Worm (Caenorhabditis elegans) whole organism, L2 larva: ENCODE results near the gene glb-34.
A peak's percentile ranks its signal among the peaks of the same experiment; 100 is the strongest.

Source experiments
- C34F6.9 ChIP-seq: fragments of 150-350 bp; optimal IDR thresholded peaks from 2 replicates; lab custom pipeline; 2014; ENCODE audit warnings: missing biosample characterization, missing genetic modification characterization
- F13H6.1 ChIP-seq: sonication (generic microtip); optimal IDR thresholded peaks from 2 replicates; lab custom pipeline; 2016; ENCODE audit warnings: missing genetic modification characterization, missing compliant biosample characterization
- R02D3.7 ChIP-seq: fragments of 150-350 bp; optimal IDR thresholded peaks from 2 replicates; lab custom pipeline; 2014; ENCODE audit warnings: missing biosample characterization, missing genetic modification characterization
- Y55F3AM.14 ChIP-seq: fragments of 200-800 bp; sonication (Bioruptor generic); optimal IDR thresholded peaks from 2 replicates; lab custom pipeline; 2018; ENCODE audit warnings: mild to moderate bottlenecking, missing genetic modification characterization, missing compliant biosample characterization
- ZK546.5 ChIP-seq: sonication (generic microtip); optimal IDR thresholded peaks from 2 replicates; lab custom pipeline; 2017; ENCODE audit warnings: missing biosample characterization, missing genetic modification characterization
- alr-1 ChIP-seq: fragments of 150-350 bp; optimal IDR thresholded peaks from 2 replicates; lab custom pipeline; 2014; ENCODE audit warnings: missing biosample characterization, missing genetic modification characterization
- blmp-1 ChIP-seq: sonication (generic microtip); optimal IDR thresholded peaks from 2 replicates; lab custom pipeline; 2017; ENCODE audit warnings: missing genetic modification characterization, mild to moderate bottlenecking, missing compliant biosample characterization, antibody characterized with exemption, moderate library complexity; ENCODE audit not compliant: insufficient read depth
- ceh-16 ChIP-seq: fragments of 150-350 bp; optimal IDR thresholded peaks from 2 replicates; lab custom pipeline; 2014; ENCODE audit warnings: missing biosample characterization, missing genetic modification characterization
- crh-2 ChIP-seq: sonication (generic microtip); optimal IDR thresholded peaks from 2 replicates; lab custom pipeline; 2017; ENCODE audit warnings: missing biosample characterization, missing genetic modification characterization
- dmd-4 ChIP-seq: sonication (generic microtip); optimal IDR thresholded peaks from 2 replicates; lab custom pipeline; 2017; ENCODE audit warnings: missing biosample characterization, missing genetic modification characterization
- egl-27 ChIP-seq: sonication (generic microtip); optimal IDR thresholded peaks from 3 replicates; lab custom pipeline; 2017; ENCODE audit warnings: missing biosample characterization, missing genetic modification reagents, missing genetic modification characterization
- fos-1 ChIP-seq: fragments of 150-350 bp; optimal IDR thresholded peaks from 2 replicates; lab custom pipeline; 2014; ENCODE audit warnings: missing biosample characterization, missing genetic modification characterization
- gmeb-1 ChIP-seq: fragments of 150-350 bp; optimal IDR thresholded peaks from 2 replicates; lab custom pipeline; 2014; ENCODE audit warnings: missing biosample characterization, missing genetic modification characterization
- lin-11 ChIP-seq: fragments of 150-350 bp; sonication (generic microtip); optimal IDR thresholded peaks from 2 replicates; lab custom pipeline; 2014; ENCODE audit warnings: missing biosample characterization, missing genetic modification characterization, inconsistent platforms, mixed read lengths
- lin-13 ChIP-seq: fragments of 150-350 bp; optimal IDR thresholded peaks from 2 replicates; lab custom pipeline; 2014; ENCODE audit warnings: missing biosample characterization, missing genetic modification reagents, missing genetic modification characterization
- lin-39 ChIP-seq: fragments of 150-350 bp; optimal IDR thresholded peaks from 2 replicates; lab custom pipeline; 2014; ENCODE audit warnings: missing biosample characterization, missing genetic modification reagents, missing genetic modification characterization
- lsy-2 ChIP-seq, 2 experiments: fragments of 150-350 bp in 1 of 2; sonication (generic microtip) in 1 of 2; optimal IDR thresholded peaks; 2 replicates each; lab custom pipeline; 2014 to 2017; ENCODE audit warnings: missing biosample characterization in 2 of 2, missing genetic modification characterization in 2 of 2
- mbf-1 ChIP-seq: sonication (generic microtip); optimal IDR thresholded peaks from 2 replicates; lab custom pipeline; 2017; ENCODE audit warnings: missing biosample characterization, missing genetic modification characterization
- mdl-1 ChIP-seq, 2 experiments: fragments of 150-350 bp in 1 of 2; sonication (generic microtip) in 1 of 2; optimal IDR thresholded peaks; 2 replicates each; lab custom pipeline; 2017; ENCODE audit warnings: missing biosample characterization in 2 of 2, missing genetic modification characterization in 2 of 2
- nhr-10 ChIP-seq: sonication (generic microtip); optimal IDR thresholded peaks from 2 replicates; lab custom pipeline; 2017; ENCODE audit warnings: missing biosample characterization, missing genetic modification characterization
- nhr-11 ChIP-seq: fragments of 150-350 bp; optimal IDR thresholded peaks from 2 replicates; lab custom pipeline; 2014; ENCODE audit warnings: missing biosample characterization, missing genetic modification characterization
- nhr-12 ChIP-seq: fragments of 150-350 bp; optimal IDR thresholded peaks from 2 replicates; lab custom pipeline; 2014; ENCODE audit warnings: missing biosample characterization, missing genetic modification characterization
- nhr-129 ChIP-seq: fragments of 150-350 bp; optimal IDR thresholded peaks from 2 replicates; lab custom pipeline; 2014; ENCODE audit warnings: missing biosample characterization, missing genetic modification characterization
- nhr-21 ChIP-seq: fragments of 150-350 bp; optimal IDR thresholded peaks from 2 replicates; lab custom pipeline; 2014; ENCODE audit warnings: missing biosample characterization, missing genetic modification characterization
- nhr-23 ChIP-seq: fragments of 150-350 bp; optimal IDR thresholded peaks from 2 replicates; lab custom pipeline; 2014; ENCODE audit warnings: missing biosample characterization, missing genetic modification reagents, missing genetic modification characterization
- nhr-25 ChIP-seq: fragments of 150-350 bp; sonication (generic microtip); optimal IDR thresholded peaks from 3 replicates; lab custom pipeline; 2014; ENCODE audit warnings: missing biosample characterization, missing genetic modification characterization
- nhr-6 ChIP-seq: fragments of 150-350 bp; optimal IDR thresholded peaks from 2 replicates; lab custom pipeline; 2014; ENCODE audit warnings: missing biosample characterization, missing genetic modification characterization
- nhr-77 ChIP-seq: fragments of 150-350 bp; optimal IDR thresholded peaks from 2 replicates; lab custom pipeline; 2014; ENCODE audit warnings: missing biosample characterization, missing genetic modification characterization
- sem-4 ChIP-seq: fragments of 150-350 bp; optimal IDR thresholded peaks from 2 replicates; lab custom pipeline; 2014; ENCODE audit warnings: missing biosample characterization, missing genetic modification reagents, missing genetic modification characterization
- skn-1 ChIP-seq: sonication (generic microtip); optimal IDR thresholded peaks from 2 replicates; lab custom pipeline; 2017; ENCODE audit warnings: missing biosample characterization, missing genetic modification characterization
- sma-3 ChIP-seq: sonication (generic microtip); optimal IDR thresholded peaks from 2 replicates; lab custom pipeline; 2016; ENCODE audit warnings: missing genetic modification reagents, missing genetic modification characterization, missing compliant biosample characterization
- sma-9 ChIP-seq, 2 experiments: fragments of 150-350 bp in 1 of 2; sonication (generic microtip) in 1 of 2; optimal IDR thresholded peaks; 2 replicates each; lab custom pipeline; 2014 to 2016; ENCODE audit warnings: missing genetic modification characterization in 2 of 2, mild to moderate bottlenecking in 1 of 2, missing biosample characterization in 1 of 2, missing compliant biosample characterization in 1 of 2, missing genetic modification reagents in 1 of 2, moderate library complexity in 1 of 2
- unc-39 ChIP-seq: fragments of 150-350 bp; optimal IDR thresholded peaks from 2 replicates; lab custom pipeline; 2014; ENCODE audit warnings: missing biosample characterization, missing genetic modification characterization
- unc-55 ChIP-seq: fragments of 150-350 bp; sonication (generic microtip); optimal IDR thresholded peaks from 3 replicates; lab custom pipeline; 2014; ENCODE audit warnings: missing biosample characterization, missing genetic modification reagents, missing genetic modification characterization
- unc-62 ChIP-seq: fragments of 150-350 bp; optimal IDR thresholded peaks from 2 replicates; lab custom pipeline; 2014; ENCODE audit warnings: missing biosample characterization, missing genetic modification reagents, missing genetic modification characterization
- zag-1 ChIP-seq: fragments of 150-350 bp; optimal IDR thresholded peaks from 2 replicates; lab custom pipeline; 2014; ENCODE audit warnings: missing biosample characterization, missing genetic modification characterization
- ztf-4 ChIP-seq: fragments of 150-350 bp; optimal IDR thresholded peaks from 2 replicates; lab custom pipeline; 2014; ENCODE audit warnings: missing biosample characterization, missing genetic modification characterization

glb-34 gene

ce11 chrIV:14605143-14605542 lies 32.6 kb upstream of the glb-34 start:
- TF ChIP-seq unc-55 (GFP tag; lab: Kevin White, UChicago) (peak; percentile 25), nhr-129 (tag; lab: Kevin White, UChicago) (peak; percentile 38), sma-9 (GFP tag; optimal IDR thresholded peaks at IDR 0.05; lab: Kevin White, UChicago) (peak; percentile 57), sma-9 (tag; optimal IDR thresholded peaks at IDR 0.05; lab: Kevin White, UChicago) (no peak), F13H6.1 (peak; percentile 68), crh-2 (no peak), dmd-4 (tag; lab: Kevin White, UChicago) (no peak), Y55F3AM.14 (GFP tag; lab: Kevin White, UChicago) (no peak)
- TF ChIP-seq, all 48 proteins: peak for 4

- TF ChIP-seq lsy-2 (tag; optimal IDR thresholded peaks at IDR 0.05; lab: Kevin White, UChicago) (no peak), egl-27 (tag; lab: Kevin White, UChicago) (no peak), sma-9 (GFP tag; optimal IDR thresholded peaks at IDR 0.05; lab: Kevin White, UChicago) (peak; percentile 44), sma-9 (tag; optimal IDR thresholded peaks at IDR 0.05; lab: Kevin White, UChicago) (no peak), lin-39 (tag; lab: Kevin White, UChicago) (no peak), nhr-21 (tag; lab: Kevin White, UChicago) (no peak), nhr-129 (tag; lab: Kevin White, UChicago) (peak; percentile 41), nhr-6 (tag; lab: Kevin White, UChicago) (no peak), alr-1 (tag; lab: Kevin White, UChicago) (no peak), lin-11 (tag; lab: Kevin White, UChicago) (no peak), gmeb-1 (tag; lab: Kevin White, UChicago) (peak; percentile 7), unc-62 (GFP tag; lab: Kevin White, UChicago) (no peak), ceh-16 (tag; lab: Kevin White, UChicago) (no peak), mbf-1 (tag; lab: Kevin White, UChicago) (no peak), zag-1 (no peak)
Measured at ce11 chrIV:14603022-14603421, 30.5 kb upstream of the glb-34 start.

ce11 chrIV:14599321-14599720 lies 26.8 kb upstream of the glb-34 start:
- TF ChIP-seq ZK546.5 (tag; lab: Kevin White, UChicago) (no peak), zag-1 (no peak), sma-9 (GFP tag; optimal IDR thresholded peaks at IDR 0.05; lab: Kevin White, UChicago) (peak; percentile 15), sma-9 (tag; optimal IDR thresholded peaks at IDR 0.05; lab: Kevin White, UChicago) (no peak), nhr-11 (tag; lab: Kevin White, UChicago) (no peak), nhr-12 (tag; lab: Kevin White, UChicago) (no peak), sma-3 (GFP tag; lab: Kevin White, UChicago) (no peak), fos-1 (tag; lab: Kevin White, UChicago) (no peak), nhr-10 (tag; lab: Kevin White, UChicago) (no peak), nhr-129 (tag; lab: Kevin White, UChicago) (peak; percentile 24), nhr-23 (no peak), alr-1 (tag; lab: Kevin White, UChicago) (no peak), lin-11 (tag; lab: Kevin White, UChicago) (no peak), mbf-1 (tag; lab: Kevin White, UChicago) (no peak), lin-13 (GFP tag; lab: Kevin White, UChicago) (no peak)

- peak; percentile 97 for TF ChIP-seq nhr-21 (tag; lab: Kevin White, UChicago)
- no peak for TF ChIP-seq dmd-4 (tag; lab: Kevin White, UChicago)
- no peak for TF ChIP-seq R02D3.7 (tag; lab: Kevin White, UChicago)
- TF ChIP-seq blmp-1 (tag; lab: Kevin White, UChicago) = peak; percentile 86
- TF ChIP-seq sem-4 (tag; lab: Kevin White, UChicago) = peak; percentile 51
- no peak for TF ChIP-seq unc-55 (GFP tag; lab: Kevin White, UChicago)
- peak; percentile 99 for TF ChIP-seq sma-3 (GFP tag; lab: Kevin White, UChicago)
- peak; percentile 5 for TF ChIP-seq nhr-77 (tag; lab: Kevin White, UChicago)
- TF ChIP-seq alr-1 (tag; lab: Kevin White, UChicago) = no peak
- peak; percentile 91 for TF ChIP-seq Y55F3AM.14 (GFP tag; lab: Kevin White, UChicago)
- peak; percentile 50 for TF ChIP-seq ztf-4 (tag; lab: Kevin White, UChicago)
- no peak for TF ChIP-seq unc-39
- TF ChIP-seq nhr-129 (tag; lab: Kevin White, UChicago) = peak; percentile 93
- TF ChIP-seq fos-1 (tag; lab: Kevin White, UChicago) = peak; percentile 96
- peak; percentile 89 for TF ChIP-seq nhr-6 (tag; lab: Kevin White, UChicago)
- no peak for TF ChIP-seq nhr-11 (tag; lab: Kevin White, UChicago)
- TF ChIP-seq nhr-25 = peak; percentile 97
- TF ChIP-seq ZK546.5 (tag; lab: Kevin White, UChicago) = no peak
- TF ChIP-seq C34F6.9 = peak; percentile 35
- peak; percentile 94 for TF ChIP-seq egl-27 (tag; lab: Kevin White, UChicago)
- peak; percentile 76 for TF ChIP-seq gmeb-1 (tag; lab: Kevin White, UChicago)
- peak; percentile 7 to 92 for TF ChIP-seq lsy-2 (tag; optimal IDR thresholded peaks at IDR 0.05; lab: Kevin White, UChicago)
- peak; percentile 78 to 92 for TF ChIP-seq mdl-1 (tag; optimal IDR thresholded peaks at IDR 0.05; lab: Kevin White, UChicago)
- peak; percentile 58 for TF ChIP-seq lin-13 (GFP tag; lab: Kevin White, UChicago)
- TF ChIP-seq crh-2 = peak; percentile 97
- peak; percentile 94 for TF ChIP-seq F13H6.1
- peak; percentile 100 for TF ChIP-seq sma-9 (GFP tag; optimal IDR thresholded peaks at IDR 0.05; lab: Kevin White, UChicago)
- TF ChIP-seq sma-9 (tag; optimal IDR thresholded peaks at IDR 0.05; lab: Kevin White, UChicago) = peak; percentile 93
- TF ChIP-seq skn-1 (tag; lab: Kevin White, UChicago) = peak; percentile 83
Measured at ce11 chrIV:14594249-14594648, 21.7 kb upstream of the glb-34 start.
